Fruit fly (Drosophila melanogaster) whole organism, prepupa: ENCODE measurements around the gene CSN6.

Experiments
- CG11902 ChIP-seq: fragments of 200-800 bp; sonication (Bioruptor generic); optimal IDR thresholded peaks from 3 replicates; lab custom pipeline; 2016; ENCODE audit warnings: missing biosample characterization, missing genetic modification characterization
- CG3032 ChIP-seq: fragments of 200-800 bp; optimal IDR thresholded peaks from 2 replicates; lab custom pipeline; 2019; ENCODE audit warnings: missing biosample characterization, mild to moderate bottlenecking, missing genetic modification characterization, moderate library complexity
- CG31627 ChIP-seq: fragments of 200-800 bp; sonication (Bioruptor generic); optimal IDR thresholded peaks from 3 replicates; lab custom pipeline; 2016; ENCODE audit warnings: missing biosample characterization, missing genetic modification characterization
- CG6808 ChIP-seq: fragments of 200-800 bp; sonication (Bioruptor generic); optimal IDR thresholded peaks from 3 replicates; lab custom pipeline; 2017; ENCODE audit warnings: missing biosample characterization, missing genetic modification characterization, mild to moderate bottlenecking, moderate library complexity, missing genetic modification reagents
- CG7368 ChIP-seq: fragments of 200-800 bp; sonication (Bioruptor generic); optimal IDR thresholded peaks from 3 replicates; lab custom pipeline; 2016; ENCODE audit warnings: missing biosample characterization, missing genetic modification characterization
- CG8632 ChIP-seq: fragments of 200-800 bp; sonication (Bioruptor generic); optimal IDR thresholded peaks from 3 replicates; lab custom pipeline; 2016; ENCODE audit warnings: missing biosample characterization, missing genetic modification characterization
- Ets21C ChIP-seq: fragments of 200-800 bp; sonication (Bioruptor generic); optimal IDR thresholded peaks from 3 replicates; lab custom pipeline; 2016; ENCODE audit warnings: missing biosample characterization, missing genetic modification characterization
- OdsH ChIP-seq: fragments of 200-800 bp; sonication (Bioruptor generic); optimal IDR thresholded peaks from 3 replicates; lab custom pipeline; 2016; ENCODE audit warnings: missing biosample characterization, missing genetic modification characterization
- Sox15 ChIP-seq: fragments of 200-800 bp; sonication (Bioruptor generic); optimal IDR thresholded peaks from 3 replicates; lab custom pipeline; 2016; ENCODE audit warnings: missing biosample characterization, missing genetic modification characterization
- fd59A ChIP-seq: fragments of 200-800 bp; sonication (Bioruptor generic); optimal IDR thresholded peaks from 2 replicates; lab custom pipeline; 2017; ENCODE audit warnings: missing biosample characterization, mild to moderate bottlenecking, missing genetic modification characterization, missing genetic modification reagents
- fd85E ChIP-seq: fragments of 200-800 bp; sonication (Bioruptor generic); optimal IDR thresholded peaks from 3 replicates; lab custom pipeline; 2016; ENCODE audit warnings: missing biosample characterization, missing genetic modification characterization
- svp ChIP-seq: fragments of 200-800 bp; sonication (Bioruptor generic); peaks from one replicate; lab custom pipeline; 2016; ENCODE audit warnings: missing biosample characterization, missing genetic modification characterization

dm6 chr3R:22609185-22609584 lies 28.6 kb downstream of the CSN6 start, which contains the start of gene CG13843:
- TF ChIP-seq OdsH (GFP tag; lab: Kevin White, UChicago) (no peak), CG8632 (GFP tag; lab: Kevin White, UChicago) (no peak), CG31627 (no peak), CG7368 (GFP tag; lab: Kevin White, UChicago) (no peak), svp (GFP tag; lab: Kevin White, UChicago) (no peak), Ets21C (no peak), fd59A (GFP tag; lab: Kevin White, UChicago) (no peak), Sox15 (no peak), CG6808 (GFP tag; lab: Kevin White, UChicago) (no peak), fd85E (GFP tag; lab: Kevin White, UChicago) (no peak), CG3032 (tag; lab: Kevin White, UChicago) (no peak), CG11902 (GFP tag; lab: Kevin White, UChicago) (no peak)
